Worm (Caenorhabditis elegans) whole organism, L1 larva: ENCODE measurements around the gene F35H8.2.

Experiments
- C04F5.9 ChIP-seq: sonication (generic microtip); optimal IDR thresholded peaks from 2 replicates; lab custom pipeline; 2016; ENCODE audit warnings: missing genetic modification characterization, missing compliant biosample characterization
- F16B12.6 ChIP-seq: fragments of 150-350 bp; optimal IDR thresholded peaks from 2 replicates; lab custom pipeline; 2014; ENCODE audit warnings: missing biosample characterization, missing genetic modification characterization
- aly-2 ChIP-seq: fragments of 150-350 bp; optimal IDR thresholded peaks from 2 replicates; lab custom pipeline; 2014; ENCODE audit warnings: missing biosample characterization, missing genetic modification characterization
- blmp-1 ChIP-seq: fragments of 150-350 bp; optimal IDR thresholded peaks from 2 replicates; lab custom pipeline; 2014; ENCODE audit warnings: missing biosample characterization, missing genetic modification characterization
- ceh-8 ChIP-seq: fragments of 200-800 bp; sonication (Bioruptor generic); optimal IDR thresholded peaks from 2 replicates; lab custom pipeline; 2018; ENCODE audit warnings: mild to moderate bottlenecking, missing genetic modification characterization, moderate library complexity, missing compliant biosample characterization
- ceh-82 ChIP-seq, 3 experiments: fragments of 150-350 bp in 1 of 3; sonication (generic microtip) in 2 of 3; optimal IDR thresholded peaks; 2 replicates each; lab custom pipeline; 2014 to 2017; ENCODE audit warnings: missing biosample characterization in 3 of 3, missing genetic modification characterization in 3 of 3
- ces-1 ChIP-seq: fragments of 150-350 bp; optimal IDR thresholded peaks from 2 replicates; lab custom pipeline; 2014; ENCODE audit warnings: missing biosample characterization, missing genetic modification reagents, missing genetic modification characterization
- efl-1 ChIP-seq, 4 experiments: fragments of 150-350 bp; optimal IDR thresholded peaks in 3 of 4; peaks in 1 of 4; 1 replicate in 1 of 4; 2 replicates in 3 of 4; lab custom pipeline; 2014; ENCODE audit warnings: missing biosample characterization in 2 of 4, missing genetic modification characterization in 2 of 4, missing genetic modification reagents in 2 of 4
- elt-2 ChIP-seq: sonication (generic microtip); optimal IDR thresholded peaks from 2 replicates; lab custom pipeline; 2016; ENCODE audit warnings: missing genetic modification characterization, mild to moderate bottlenecking, inconsistent platforms, missing compliant biosample characterization, missing genetic modification reagents
- elt-3 ChIP-seq, 6 experiments: fragments of 150-350 bp in 1 of 6; sonication (generic microtip); optimal IDR thresholded peaks; 2 replicates each; lab custom pipeline; 2017 to 2018; ENCODE audit warnings: missing biosample characterization in 6 of 6, missing genetic modification characterization in 6 of 6, inconsistent platforms in 1 of 6
- ets-5 ChIP-seq: fragments of 200-800 bp; sonication (Bioruptor generic); IDR thresholded peaks from 2 replicates; pipeline ENCODE4 v1.3.6; 2022; ENCODE audit warnings: missing genetic modification characterization, missing compliant biosample characterization
- fkh-10 ChIP-seq: sonication (generic microtip); optimal IDR thresholded peaks from 2 replicates; lab custom pipeline; 2017; ENCODE audit warnings: missing biosample characterization, missing genetic modification reagents, missing genetic modification characterization
- fkh-4 ChIP-seq: sonication (generic microtip); optimal IDR thresholded peaks from 2 replicates; lab custom pipeline; 2016; ENCODE audit warnings: missing compliant biosample characterization, missing genetic modification characterization, borderline replicate concordance
- fkh-8 ChIP-seq: sonication (generic microtip); optimal IDR thresholded peaks from 2 replicates; lab custom pipeline; 2016; ENCODE audit warnings: mild to moderate bottlenecking, missing genetic modification characterization, missing compliant biosample characterization
- fos-1 ChIP-seq: fragments of 150-350 bp; optimal IDR thresholded peaks from 2 replicates; lab custom pipeline; 2014; ENCODE audit warnings: missing biosample characterization, missing genetic modification characterization
- grh-1 ChIP-seq: fragments of 200-800 bp; sonication (Bioruptor generic); IDR thresholded peaks from 2 replicates; pipeline ENCODE4 v1.3.6; 2022; ENCODE audit warnings: missing genetic modification reagents, missing genetic modification characterization, missing compliant biosample characterization
- hlh-4 ChIP-seq: sonication (generic microtip); optimal IDR thresholded peaks from 2 replicates; lab custom pipeline; 2016; ENCODE audit warnings: mild to moderate bottlenecking, missing genetic modification characterization, missing compliant biosample characterization
- hpl-2 ChIP-seq: fragments of 150-350 bp; optimal IDR thresholded peaks from 2 replicates; lab custom pipeline; 2014; ENCODE audit warnings: missing biosample characterization, missing genetic modification reagents, missing genetic modification characterization
- irx-1 ChIP-seq: sonication (generic microtip); optimal IDR thresholded peaks from 2 replicates; lab custom pipeline; 2016; ENCODE audit warnings: missing genetic modification characterization, missing compliant biosample characterization
- isw-1 ChIP-seq: fragments of 200-800 bp; sonication (Bioruptor generic); IDR thresholded peaks from 2 replicates; pipeline ENCODE4 v1.3.6; 2022; ENCODE audit warnings: missing genetic modification characterization, missing compliant biosample characterization
- lin-14 ChIP-seq: fragments of 200-800 bp; sonication (Bioruptor generic); optimal IDR thresholded peaks from 2 replicates; lab custom pipeline; 2018; ENCODE audit warnings: mild to moderate bottlenecking, missing genetic modification characterization, moderate library complexity, missing compliant biosample characterization
- lin-15B ChIP-seq: fragments of 150-350 bp; sonication (generic microtip); optimal IDR thresholded peaks from 3 replicates; lab custom pipeline; 2014; ENCODE audit warnings: missing biosample characterization, missing genetic modification characterization
- lin-39 ChIP-seq: fragments of 150-350 bp; optimal IDR thresholded peaks from 2 replicates; lab custom pipeline; 2014; ENCODE audit warnings: missing biosample characterization, missing genetic modification reagents, missing genetic modification characterization
- lir-3 ChIP-seq: sonication (generic microtip); optimal IDR thresholded peaks from 2 replicates; lab custom pipeline; 2016; ENCODE audit warnings: mild to moderate bottlenecking, missing genetic modification characterization, moderate library complexity, missing compliant biosample characterization; ENCODE audit not compliant: poor library complexity
- lsy-2 ChIP-seq, 2 experiments: fragments of 150-350 bp; optimal IDR thresholded peaks; 2 replicates each; lab custom pipeline; 2014; ENCODE audit warnings: missing biosample characterization in 2 of 2, missing genetic modification characterization in 2 of 2
- mab-9 ChIP-seq: fragments of 200-800 bp; sonication (Bioruptor generic); IDR thresholded peaks from 2 replicates; pipeline ENCODE4 v1.3.6; 2022; ENCODE audit warnings: missing genetic modification reagents, missing genetic modification characterization, missing compliant biosample characterization
- mdl-1 ChIP-seq, 2 experiments: fragments of 150-350 bp; optimal IDR thresholded peaks; 2 replicates each; lab custom pipeline; 2014 to 2017; ENCODE audit warnings: missing biosample characterization in 2 of 2, missing genetic modification characterization in 2 of 2, inconsistent platforms in 1 of 2
- mep-1 ChIP-seq: fragments of 150-350 bp; optimal IDR thresholded peaks from 2 replicates; lab custom pipeline; 2014; ENCODE audit warnings: missing biosample characterization, missing genetic modification characterization
- nhr-11 ChIP-seq: fragments of 150-350 bp; optimal IDR thresholded peaks from 2 replicates; lab custom pipeline; 2014; ENCODE audit warnings: missing biosample characterization, missing genetic modification characterization
- nhr-19 ChIP-seq: fragments of 200-800 bp; sonication (Bioruptor generic); conservative IDR thresholded peaks from 2 replicates; pipeline ENCODE4 v1.3.6; 2022; ENCODE audit warnings: missing genetic modification characterization, missing compliant biosample characterization
- nhr-20 ChIP-seq: sonication (generic microtip); optimal IDR thresholded peaks from 2 replicates; lab custom pipeline; 2016; ENCODE audit warnings: mild to moderate bottlenecking, missing genetic modification characterization, missing compliant biosample characterization
- nhr-47 ChIP-seq: sonication (generic microtip); optimal IDR thresholded peaks from 2 replicates; lab custom pipeline; 2016; ENCODE audit warnings: mild to moderate bottlenecking, missing genetic modification characterization, moderate library complexity, missing compliant biosample characterization
- nhr-71 ChIP-seq: sonication (generic microtip); optimal IDR thresholded peaks from 2 replicates; lab custom pipeline; 2016; ENCODE audit warnings: mild to moderate bottlenecking, missing genetic modification characterization, moderate library complexity, missing compliant biosample characterization
- nhr-76 ChIP-seq: sonication (generic microtip); optimal IDR thresholded peaks from 2 replicates; lab custom pipeline; 2017; ENCODE audit warnings: missing biosample characterization, missing genetic modification characterization
- nhr-77 ChIP-seq: fragments of 150-350 bp; optimal IDR thresholded peaks from 2 replicates; lab custom pipeline; 2014; ENCODE audit warnings: missing biosample characterization, missing genetic modification characterization
- nhr-85 ChIP-seq: sonication (generic microtip); peaks from one replicate; lab custom pipeline; 2016; ENCODE audit warnings: missing genetic modification characterization, inconsistent platforms, missing compliant biosample characterization
- pqm-1 ChIP-seq: sonication (generic microtip); optimal IDR thresholded peaks from 3 replicates; lab custom pipeline; 2017; ENCODE audit warnings: missing biosample characterization, missing genetic modification characterization
- rnt-1 ChIP-seq: sonication (generic microtip); optimal IDR thresholded peaks from 2 replicates; lab custom pipeline; 2016; ENCODE audit warnings: mild to moderate bottlenecking, missing genetic modification characterization, moderate library complexity, missing compliant biosample characterization
- skn-1 ChIP-seq: fragments of 150-350 bp; optimal IDR thresholded peaks from 2 replicates; lab custom pipeline; 2014; ENCODE audit warnings: missing biosample characterization, missing genetic modification characterization
- snu-23 ChIP-seq: sonication (generic microtip); optimal IDR thresholded peaks from 2 replicates; lab custom pipeline; 2016; ENCODE audit warnings: missing genetic modification characterization, missing compliant biosample characterization
- sox-4 ChIP-seq: sonication (generic microtip); optimal IDR thresholded peaks from 2 replicates; lab custom pipeline; 2016; ENCODE audit warnings: missing genetic modification characterization, missing compliant biosample characterization
- sptf-1 ChIP-seq: fragments of 150-350 bp; optimal IDR thresholded peaks from 2 replicates; lab custom pipeline; 2014; ENCODE audit warnings: missing biosample characterization, missing genetic modification characterization
- sup-37 ChIP-seq: fragments of 200-800 bp; sonication (Bioruptor generic); optimal IDR thresholded peaks from 2 replicates; lab custom pipeline; 2018; ENCODE audit warnings: mild to moderate bottlenecking, missing genetic modification characterization, missing compliant biosample characterization
- swsn-7 ChIP-seq: sonication (generic microtip); optimal IDR thresholded peaks from 2 replicates; lab custom pipeline; 2016; ENCODE audit warnings: missing genetic modification characterization, missing compliant biosample characterization
- tbx-2 ChIP-seq: sonication (generic microtip); optimal IDR thresholded peaks from 2 replicates; lab custom pipeline; 2016; ENCODE audit warnings: missing genetic modification characterization, missing compliant biosample characterization
- tlp-1 ChIP-seq: fragments of 150-350 bp; optimal IDR thresholded peaks from 2 replicates; lab custom pipeline; 2014; ENCODE audit warnings: missing biosample characterization, missing genetic modification characterization
- unc-130 ChIP-seq: fragments of 150-350 bp; optimal IDR thresholded peaks from 2 replicates; lab custom pipeline; 2017; ENCODE audit warnings: missing biosample characterization, missing genetic modification characterization, inconsistent platforms
- unc-30 ChIP-seq: sonication (generic microtip); optimal IDR thresholded peaks from 2 replicates; lab custom pipeline; 2017; ENCODE audit warnings: missing biosample characterization, missing genetic modification characterization
- xbp-1 ChIP-seq: sonication (generic microtip); optimal IDR thresholded peaks from 2 replicates; lab custom pipeline; 2016; ENCODE audit warnings: missing genetic modification characterization, missing compliant biosample characterization
- zag-1 ChIP-seq: fragments of 150-350 bp; optimal IDR thresholded peaks from 2 replicates; lab custom pipeline; 2014; ENCODE audit warnings: missing biosample characterization, missing genetic modification characterization
- ztf-4 ChIP-seq: fragments of 150-350 bp; optimal IDR thresholded peaks from 2 replicates; lab custom pipeline; 2014; ENCODE audit warnings: missing biosample characterization, missing genetic modification characterization

Gene F35H8.2

ce11 chrII:9601679-9602078 is 46.4 kb downstream of the F35H8.2 start (continued):
- TF ChIP-seq mdl-1 (tag; optimal IDR thresholded peaks at IDR 0.05; lab: Kevin White, UChicago) = peak in 1 of 2 experiments; percentile 92
- peak in 2 of 6 experiments; percentile 33 to 78 for TF ChIP-seq elt-3 (tag; optimal IDR thresholded peaks at IDR 0.05; lab: Kevin White, UChicago)
- TF ChIP-seq mep-1 (tag; lab: Kevin White, UChicago) = peak; percentile 24
- TF ChIP-seq fkh-10 (GFP tag; lab: Kevin White, UChicago) = no peak
- peak; percentile 90 for TF ChIP-seq nhr-19 (GFP tag; lab: Robert Waterston, UW)
- peak; percentile 80 for TF ChIP-seq ztf-4 (tag; lab: Kevin White, UChicago)
- peak; percentile 12 for TF ChIP-seq lin-39 (tag; lab: Kevin White, UChicago)
- TF ChIP-seq fos-1 = no peak
- peak; percentile 11 for TF ChIP-seq nhr-47 (tag; lab: Kevin White, UChicago)
- TF ChIP-seq nhr-71 (tag; lab: Kevin White, UChicago) = peak; percentile 88
- peak; percentile 77 for TF ChIP-seq rnt-1 (tag; lab: Kevin White, UChicago)
- no peak for TF ChIP-seq unc-30
- TF ChIP-seq tbx-2 (tag; lab: Kevin White, UChicago) = peak; percentile 49
- TF ChIP-seq unc-130 (tag; lab: Kevin White, UChicago) = peak; percentile 81

ce11 chrII:9602566-9602965 is 47.3 kb downstream of the F35H8.2 start:
- TF ChIP-seq snu-23 (GFP tag; lab: Kevin White, UChicago) = peak; percentile 25
- TF ChIP-seq lin-14 (GFP tag; lab: Kevin White, UChicago) = peak; percentile 5
- no peak for TF ChIP-seq skn-1 (tag; lab: Kevin White, UChicago)
- no peak for TF ChIP-seq elt-2 (tag; lab: Kevin White, UChicago)
- no peak for TF ChIP-seq lin-15B (tag; lab: Kevin White, UChicago)
- TF ChIP-seq lir-3 (tag; lab: Kevin White, UChicago) = no peak
- no peak for TF ChIP-seq fkh-10 (GFP tag; lab: Kevin White, UChicago)
- TF ChIP-seq nhr-19 (GFP tag; lab: Robert Waterston, UW) = peak; percentile 56
- TF ChIP-seq nhr-71 (tag; lab: Kevin White, UChicago) = peak; percentile 45
- TF ChIP-seq tlp-1 (tag; lab: Kevin White, UChicago) = no peak
- TF ChIP-seq zag-1 = no peak
- TF ChIP-seq nhr-77 (tag; lab: Kevin White, UChicago) = no peak
- no peak for TF ChIP-seq mep-1 (tag; lab: Kevin White, UChicago)
- no peak for TF ChIP-seq ceh-82 (tag; optimal IDR thresholded peaks at IDR 0.05; lab: Kevin White, UChicago)
- no peak for TF ChIP-seq sox-4
- no peak for TF ChIP-seq unc-130 (tag; lab: Kevin White, UChicago)
- TF ChIP-seq isw-1 (GFP tag; lab: Robert Waterston, UW) = no peak
- TF ChIP-seq fkh-8 (tag; lab: Kevin White, UChicago) = no peak
- peak; percentile 55 for TF ChIP-seq nhr-20
- TF ChIP-seq lsy-2 (tag; optimal IDR thresholded peaks at IDR 0.05; lab: Kevin White, UChicago) = no peak
- no peak for TF ChIP-seq grh-1 (GFP tag; lab: Robert Waterston, UW)
- no peak for TF ChIP-seq efl-1 (optimal IDR thresholded peaks at IDR 0.05; lab: Kevin White, UChicago)
- peak in 1 of 2 experiments; percentile 50 for TF ChIP-seq efl-1 (GFP tag; optimal IDR thresholded peaks at IDR 0.05 in 1 of 2; lab: Kevin White, UChicago)
- TF ChIP-seq xbp-1 (tag; lab: Kevin White, UChicago) = no peak
- TF ChIP-seq tbx-2 (tag; lab: Kevin White, UChicago) = no peak
- TF ChIP-seq ztf-4 (tag; lab: Kevin White, UChicago) = no peak
- no peak for TF ChIP-seq F16B12.6 (tag; lab: Kevin White, UChicago)
- TF ChIP-seq pqm-1 (tag; lab: Kevin White, UChicago) = no peak
- TF ChIP-seq ceh-8 = no peak
- no peak for TF ChIP-seq nhr-76 (tag; lab: Kevin White, UChicago)
- no peak for TF ChIP-seq ets-5 (GFP tag; lab: Robert Waterston, UW)
- TF ChIP-seq ces-1 (GFP tag; lab: Kevin White, UChicago) = no peak
- TF ChIP-seq nhr-85 (tag; lab: Kevin White, UChicago) = peak; percentile 70
- TF ChIP-seq sptf-1 (tag; lab: Kevin White, UChicago) = no peak
- TF ChIP-seq swsn-7 = no peak
- TF ChIP-seq rnt-1 (tag; lab: Kevin White, UChicago) = no peak
- no peak for TF ChIP-seq irx-1
- no peak for TF ChIP-seq hlh-4 (tag; lab: Kevin White, UChicago)
- TF ChIP-seq mab-9 = no peak
- TF ChIP-seq aly-2 (tag; lab: Kevin White, UChicago) = no peak
- TF ChIP-seq fkh-4 = no peak
- no peak for TF ChIP-seq C04F5.9 (tag; lab: Kevin White, UChicago)
- peak; percentile 76 for TF ChIP-seq blmp-1 (tag; lab: Kevin White, UChicago)
- no peak for TF ChIP-seq sup-37 (GFP tag; lab: Kevin White, UChicago)
- no peak for TF ChIP-seq hpl-2
- TF ChIP-seq nhr-11 (tag; lab: Kevin White, UChicago) = no peak
